Worm (Caenorhabditis elegans) whole organism, L4 larva: ENCODE measurements around the gene chil-16.

Source experiments
- F26F4.8 ChIP-seq: fragments of 200-800 bp; sonication (Bioruptor generic); conservative IDR thresholded peaks from 2 replicates; pipeline ENCODE4 v1.3.6; 2022; ENCODE audit warnings: missing genetic modification characterization, missing compliant biosample characterization
- F44E2.7 ChIP-seq: fragments of 200-800 bp; sonication (Bioruptor generic); IDR thresholded peaks from 2 replicates; pipeline ENCODE4 v2.1.2; 2022; ENCODE audit warnings: missing genetic modification characterization, missing compliant biosample characterization
- T20F7.1 ChIP-seq: fragments of 200-800 bp; sonication (Bioruptor generic); optimal IDR thresholded peaks from 2 replicates; lab custom pipeline; 2018; ENCODE audit warnings: mild to moderate bottlenecking, missing genetic modification characterization, missing compliant biosample characterization
- Y105C5A.15 ChIP-seq: fragments of 200-800 bp; sonication (Bioruptor generic); IDR thresholded peaks from 2 replicates; pipeline ENCODE4 v1.3.6; 2022; ENCODE audit warnings: missing genetic modification characterization, missing compliant biosample characterization
- Y75B8A.6 ChIP-seq: fragments of 200-800 bp; sonication (Bioruptor generic); IDR thresholded peaks from 2 replicates; pipeline ENCODE4 v1.3.6; 2022; ENCODE audit warnings: missing genetic modification reagents, missing genetic modification characterization, missing compliant biosample characterization
- aly-2 ChIP-seq: sonication (generic microtip); optimal IDR thresholded peaks from 2 replicates; lab custom pipeline; 2018; ENCODE audit warnings: missing biosample characterization, missing genetic modification characterization
- ceh-32 ChIP-seq: sonication (generic microtip); optimal IDR thresholded peaks from 2 replicates; lab custom pipeline; 2016; ENCODE audit warnings: mild to moderate bottlenecking, missing genetic modification characterization, missing compliant biosample characterization; ENCODE audit not compliant: poor library complexity
- ces-1 ChIP-seq: fragments of 150-350 bp; sonication (generic microtip); optimal IDR thresholded peaks from 4 replicates; lab custom pipeline; 2014; ENCODE audit warnings: missing biosample characterization, missing genetic modification reagents, missing genetic modification characterization
- ctbp-1 ChIP-seq: fragments of 200-800 bp; sonication (Bioruptor generic); IDR thresholded peaks from 2 replicates; pipeline ENCODE4 v1.3.6; 2022; ENCODE audit warnings: missing genetic modification reagents, missing genetic modification characterization, missing compliant biosample characterization
- daf-16 ChIP-seq, 3 experiments: sonication (generic microtip); optimal IDR thresholded peaks; 2 replicates each; lab custom pipeline; 2016 to 2017; ENCODE audit warnings: missing genetic modification characterization in 3 of 3, missing genetic modification reagents in 3 of 3, mild to moderate bottlenecking in 2 of 3, missing compliant biosample characterization in 2 of 3, missing biosample characterization in 1 of 3, moderate library complexity in 1 of 3
- daf-8 ChIP-seq: fragments of 200-800 bp; sonication (Bioruptor generic); IDR thresholded peaks from 2 replicates; pipeline ENCODE4 v1.3.6; 2022; ENCODE audit warnings: missing genetic modification characterization, missing compliant biosample characterization
- dpl-1 ChIP-seq: fragments of 150-350 bp; optimal IDR thresholded peaks from 2 replicates; lab custom pipeline; 2014; ENCODE audit warnings: missing biosample characterization, missing genetic modification reagents, missing genetic modification characterization
- fkh-10 ChIP-seq: fragments of 150-350 bp; optimal IDR thresholded peaks from 2 replicates; lab custom pipeline; 2014; ENCODE audit warnings: missing biosample characterization, missing genetic modification reagents, missing genetic modification characterization
- hif-1 ChIP-seq, 2 experiments: sonication (generic microtip); optimal IDR thresholded peaks; 2 replicates each; lab custom pipeline; 2016 to 2017; ENCODE audit warnings: missing compliant biosample characterization in 2 of 2, missing genetic modification characterization in 2 of 2, missing genetic modification reagents in 2 of 2, missing genotype in 2 of 2, mild to moderate bottlenecking in 1 of 2
- jun-1 ChIP-seq: fragments of 150-350 bp; optimal IDR thresholded peaks from 2 replicates; lab custom pipeline; 2014; ENCODE audit warnings: missing biosample characterization, missing genetic modification reagents, missing genetic modification characterization
- lin-15B ChIP-seq: fragments of 150-350 bp; sonication (generic microtip); optimal IDR thresholded peaks from 3 replicates; lab custom pipeline; 2014; ENCODE audit warnings: missing biosample characterization, missing genetic modification characterization
- lin-29 ChIP-seq: fragments of 200-800 bp; sonication (Bioruptor generic); IDR thresholded peaks from 2 replicates; pipeline ENCODE4 v1.3.6; 2022; ENCODE audit warnings: missing genetic modification reagents, missing genetic modification characterization, missing compliant biosample characterization
- lsy-2 ChIP-seq, 2 experiments: fragments of 150-350 bp in 1 of 2; sonication (generic microtip) in 1 of 2; optimal IDR thresholded peaks; 2 replicates each; lab custom pipeline; 2014 to 2017; ENCODE audit warnings: missing biosample characterization in 2 of 2, missing genetic modification characterization in 2 of 2
- madf-5 ChIP-seq, 2 experiments: fragments of 200-800 bp; sonication (Bioruptor generic); IDR thresholded peaks; 2 replicates each; pipeline ENCODE4 v1.3.6; 2022; ENCODE audit warnings: missing compliant biosample characterization in 2 of 2, missing genetic modification characterization in 2 of 2
- madf-9 ChIP-seq: fragments of 200-800 bp; sonication (Bioruptor generic); conservative IDR thresholded peaks from 2 replicates; pipeline ENCODE4 v1.3.6; 2022; ENCODE audit warnings: missing genetic modification reagents, missing genetic modification characterization, missing compliant biosample characterization
- mdl-1 ChIP-seq, 2 experiments: fragments of 150-350 bp in 1 of 2; sonication (generic microtip) in 1 of 2; optimal IDR thresholded peaks; 2 replicates each; lab custom pipeline; 2014 to 2017; ENCODE audit warnings: missing biosample characterization in 2 of 2, missing genetic modification characterization in 2 of 2
- mep-1 ChIP-seq: fragments of 150-350 bp; sonication (generic microtip); optimal IDR thresholded peaks from 3 replicates; lab custom pipeline; 2014; ENCODE audit warnings: missing biosample characterization, missing genetic modification characterization
- mes-2 ChIP-seq: sonication (generic microtip); optimal IDR thresholded peaks from 2 replicates; lab custom pipeline; 2016; ENCODE audit warnings: missing genotype, mild to moderate bottlenecking, missing genetic modification characterization, missing compliant biosample characterization; ENCODE audit not compliant: poor library complexity, severe bottlenecking
- mxl-2 ChIP-seq: fragments of 200-800 bp; sonication (Bioruptor generic); conservative IDR thresholded peaks from 2 replicates; pipeline ENCODE4 v1.3.6; 2022; ENCODE audit warnings: missing genetic modification reagents, missing genetic modification characterization, missing compliant biosample characterization
- mxl-3 ChIP-seq: fragments of 200-800 bp; sonication (Bioruptor generic); optimal IDR thresholded peaks from 2 replicates; lab custom pipeline; 2018; ENCODE audit warnings: mild to moderate bottlenecking, missing genetic modification characterization, missing compliant biosample characterization
- nhr-10 ChIP-seq: fragments of 150-350 bp; optimal IDR thresholded peaks from 2 replicates; lab custom pipeline; 2014; ENCODE audit warnings: missing biosample characterization, missing genetic modification characterization
- nhr-102 ChIP-seq: sonication (generic microtip); optimal IDR thresholded peaks from 2 replicates; lab custom pipeline; 2016; ENCODE audit warnings: mild to moderate bottlenecking, missing genetic modification characterization, moderate library complexity, missing compliant biosample characterization
- nhr-11 ChIP-seq: fragments of 150-350 bp; optimal IDR thresholded peaks from 2 replicates; lab custom pipeline; 2014; ENCODE audit warnings: missing biosample characterization, missing genetic modification characterization
- nhr-237 ChIP-seq: sonication (generic microtip); optimal IDR thresholded peaks from 2 replicates; lab custom pipeline; 2017; ENCODE audit warnings: missing biosample characterization, missing genetic modification characterization
- nhr-28 ChIP-seq: fragments of 150-350 bp; optimal IDR thresholded peaks from 2 replicates; lab custom pipeline; 2014; ENCODE audit warnings: missing biosample characterization, missing genetic modification characterization
- nhr-42 ChIP-seq: fragments of 200-800 bp; sonication (Bioruptor generic); IDR thresholded peaks from 2 replicates; pipeline ENCODE4 v1.3.6; 2022; ENCODE audit warnings: missing genetic modification characterization, missing compliant biosample characterization
- nhr-76 ChIP-seq: fragments of 150-350 bp; optimal IDR thresholded peaks from 2 replicates; lab custom pipeline; 2014; ENCODE audit warnings: missing biosample characterization, missing genetic modification characterization
- pha-4 ChIP-seq, 2 experiments: fragments of 150-350 bp in 1 of 2; fragments of 200-800 bp in 1 of 2; sonication (Bioruptor generic) in 1 of 2; IDR thresholded peaks in 1 of 2; optimal IDR thresholded peaks in 1 of 2; 2 replicates each; pipeline versions ENCODE4 v1.3.6 to Lab custom; 2014 to 2022; ENCODE audit warnings: missing genetic modification characterization in 2 of 2, missing genetic modification reagents in 2 of 2, missing biosample characterization in 1 of 2, missing compliant biosample characterization in 1 of 2
- php-3 ChIP-seq: fragments of 200-800 bp; sonication (Bioruptor generic); IDR thresholded peaks from 2 replicates; pipeline ENCODE4 v1.3.6; 2022; ENCODE audit warnings: missing genetic modification reagents, missing genetic modification characterization, missing compliant biosample characterization
- pqm-1 ChIP-seq: sonication (generic microtip); optimal IDR thresholded peaks from 2 replicates; lab custom pipeline; 2017; ENCODE audit warnings: missing biosample characterization, missing genetic modification characterization
- snpc-1.2 ChIP-seq: fragments of 200-800 bp; sonication (Bioruptor generic); IDR thresholded peaks from 2 replicates; pipeline ENCODE4 v1.3.6; 2022; ENCODE audit warnings: missing genetic modification reagents, missing genetic modification characterization, missing compliant biosample characterization
- spr-1 ChIP-seq: sonication (generic microtip); optimal IDR thresholded peaks from 2 replicates; lab custom pipeline; 2016; ENCODE audit warnings: mild to moderate bottlenecking, missing genetic modification characterization, missing compliant biosample characterization
- tra-1 ChIP-seq: fragments of 200-800 bp; sonication (Bioruptor generic); IDR thresholded peaks from 2 replicates; pipeline ENCODE4 v1.3.6; 2022; ENCODE audit warnings: missing genetic modification reagents, missing genetic modification characterization, missing compliant biosample characterization
- unc-39 ChIP-seq: sonication (generic microtip); optimal IDR thresholded peaks from 2 replicates; lab custom pipeline; 2017; ENCODE audit warnings: missing biosample characterization, missing genetic modification characterization
- unc-62 ChIP-seq, 3 experiments: fragments of 150-350 bp in 1 of 3; sonication (generic microtip); optimal IDR thresholded peaks in 2 of 3; peaks in 1 of 3; 1 replicate in 1 of 3; 2 replicates in 2 of 3; lab custom pipeline; 2014 to 2017; ENCODE audit warnings: missing biosample characterization in 3 of 3, missing genetic modification characterization in 3 of 3, missing genetic modification reagents in 3 of 3, missing genotype in 1 of 3
- vab-7 ChIP-seq: fragments of 200-800 bp; sonication (Bioruptor generic); IDR thresholded peaks from 2 replicates; pipeline ENCODE4 v1.3.6; 2022; ENCODE audit warnings: missing genetic modification reagents, missing genetic modification characterization, missing compliant biosample characterization
- zag-1 ChIP-seq: fragments of 150-350 bp; optimal IDR thresholded peaks from 2 replicates; lab custom pipeline; 2014; ENCODE audit warnings: missing biosample characterization, missing genetic modification characterization
- zfp-3 ChIP-seq: fragments of 200-800 bp; sonication (Bioruptor generic); conservative IDR thresholded peaks from 2 replicates; pipeline ENCODE4 v1.3.6; 2022; ENCODE audit warnings: missing genetic modification reagents, missing genetic modification characterization, missing compliant biosample characterization
- ztf-11 ChIP-seq: fragments of 150-350 bp; optimal IDR thresholded peaks from 2 replicates; lab custom pipeline; 2014; ENCODE audit warnings: missing biosample characterization, missing genetic modification characterization

Gene chil-16

DNA sequence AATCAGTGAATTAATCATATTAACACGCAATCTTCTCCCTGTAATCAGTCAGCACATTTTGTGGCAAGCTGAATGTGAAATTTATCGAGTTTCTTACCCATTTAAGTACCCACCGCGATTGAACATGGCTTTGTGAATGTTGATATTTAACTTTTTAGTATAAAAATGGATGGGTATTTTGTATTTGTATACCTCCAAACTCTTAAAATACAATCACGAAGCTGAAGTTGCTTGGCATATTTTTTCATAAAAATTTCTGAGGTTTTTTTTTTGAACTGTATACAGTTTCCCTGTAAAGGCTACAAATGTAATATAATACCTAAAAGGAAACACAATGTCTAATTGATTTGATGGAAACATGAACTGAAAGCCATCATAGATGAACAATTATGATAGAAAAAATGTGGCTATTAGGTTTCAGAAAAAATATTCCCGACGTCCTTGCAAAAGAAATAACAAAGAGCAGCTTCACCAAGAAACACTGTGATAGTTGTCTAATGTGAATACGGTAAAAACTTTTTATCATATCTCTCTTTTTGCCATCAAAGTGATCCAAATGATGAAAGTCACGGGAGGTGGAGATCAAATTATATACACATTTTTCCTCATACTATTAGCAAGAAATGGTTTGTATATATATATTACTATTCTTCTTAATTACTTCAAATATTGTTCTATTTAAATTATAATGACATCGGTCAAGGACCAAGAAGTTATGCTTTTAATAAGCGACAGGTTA, 32.8 kb upstream of the chil-16 start, which contains the start of the genes chil-25 and chil-26:
Gene chil-25 (minus strand): TSS at position 101 of the 739 bp plus-strand sequence.
Gene chil-26 (plus strand): TSS at position 689 of the 739 bp plus-strand sequence.
- TF ChIP-seq unc-62 (GFP tag; optimal IDR thresholded peaks at IDR 0.05 in 1 of 2; lab: Kevin White, UChicago) (peak in 1 of 2 experiments; percentile 82), unc-62 (tag; optimal IDR thresholded peaks at IDR 0.05; lab: Kevin White, UChicago) (no peak), F44E2.7 (GFP tag; lab: Robert Waterston, UW) (no peak)

DNA sequence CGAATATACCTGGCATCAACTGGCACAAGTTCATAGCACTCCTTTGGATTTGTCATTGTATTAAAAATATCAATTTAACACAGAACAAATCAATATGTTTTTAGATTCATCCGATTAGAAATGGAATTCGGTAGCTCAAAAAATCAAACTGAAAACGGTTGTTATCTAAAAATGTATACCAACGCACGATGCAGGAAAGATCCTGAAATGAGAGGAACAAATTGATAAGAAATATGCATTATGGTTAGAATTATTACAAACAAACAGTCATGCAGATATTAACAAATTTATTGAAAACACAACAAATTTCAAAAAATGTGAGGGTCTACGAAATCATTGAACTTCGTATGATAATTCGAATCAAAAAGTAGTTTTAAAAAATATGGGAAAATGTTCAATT, 28.3 kb upstream of the chil-16 start, which contains the start of gene T19H5.6:
Gene T19H5.6 (minus strand): TSS at position 195 of the 400 bp plus-strand sequence.
- TF ChIP-seq daf-16 (GFP tag; optimal IDR thresholded peaks at IDR 0.05; lab: Kevin White, UChicago) = no peak
- peak; percentile 72 for TF ChIP-seq daf-16 (tag; optimal IDR thresholded peaks at IDR 0.05; lab: Kevin White, UChicago)
- no peak for TF ChIP-seq Y75B8A.6 (GFP tag; lab: Robert Waterston, UW)
- no peak for TF ChIP-seq ctbp-1 (GFP tag; lab: Robert Waterston, UW)
- TF ChIP-seq dpl-1 (GFP tag; lab: Kevin White, UChicago) = no peak
- no peak for TF ChIP-seq lsy-2 (tag; optimal IDR thresholded peaks at IDR 0.05; lab: Kevin White, UChicago)
- TF ChIP-seq madf-9 (GFP tag; lab: Robert Waterston, UW) = no peak
- TF ChIP-seq vab-7 (GFP tag; lab: Robert Waterston, UW) = no peak
- TF ChIP-seq mes-2 (tag; lab: Kevin White, UChicago) = no peak
- peak; percentile 88 for TF ChIP-seq pqm-1 (tag; lab: Kevin White, UChicago)
- no peak for TF ChIP-seq mdl-1 (tag; optimal IDR thresholded peaks at IDR 0.05; lab: Kevin White, UChicago)
- TF ChIP-seq nhr-28 = peak; percentile 40
- no peak for TF ChIP-seq unc-39

DNA sequence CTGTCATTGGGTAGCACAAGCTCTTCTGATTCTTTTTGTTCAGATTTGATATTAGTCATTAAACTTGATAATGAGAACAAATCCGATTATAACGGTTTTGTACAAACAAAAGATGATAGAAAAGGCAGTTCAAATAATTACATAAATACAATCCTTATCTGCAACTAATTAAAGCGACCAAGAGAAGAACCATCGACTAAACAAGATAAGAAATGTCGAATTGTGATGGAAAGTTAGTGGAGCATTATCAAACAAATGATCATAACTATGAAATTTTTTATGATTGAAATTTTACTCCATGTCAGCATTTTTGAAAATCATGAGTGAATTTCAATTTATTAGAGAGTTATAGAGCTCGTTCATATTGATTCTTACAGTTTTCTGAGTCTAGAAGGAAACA, 26.7 kb upstream of the chil-16 start, which contains the start of gene chil-23:
Gene chil-23 (minus strand): TSS at position 198 of the 400 bp plus-strand sequence.
- no peak for TF ChIP-seq F26F4.8 (GFP tag; lab: Robert Waterston, UW)
- no peak for TF ChIP-seq mxl-2
- TF ChIP-seq nhr-42 (GFP tag; lab: Robert Waterston, UW) = no peak
- no peak for TF ChIP-seq zag-1 (tag; lab: Kevin White, UChicago)
- TF ChIP-seq lin-29 (GFP tag; lab: Robert Waterston, UW) = no peak
- peak; percentile 28 for TF ChIP-seq T20F7.1 (GFP tag; lab: Kevin White, UChicago)
- TF ChIP-seq mep-1 (tag; lab: Kevin White, UChicago) = no peak
- TF ChIP-seq snpc-1.2 (GFP tag; lab: Robert Waterston, UW) = no peak
- no peak for TF ChIP-seq pha-4 (GFP tag; IDR thresholded peaks at IDR 0.05; lab: Robert Waterston, UW)
- TF ChIP-seq pha-4 (tag; optimal IDR thresholded peaks at IDR 0.05; lab: Kevin White, UChicago) = no peak
- no peak for TF ChIP-seq ces-1 (GFP tag; lab: Kevin White, UChicago)
- TF ChIP-seq mxl-3 (GFP tag; lab: Kevin White, UChicago) = no peak
- TF ChIP-seq ctbp-1 (GFP tag; lab: Robert Waterston, UW) = no peak
- TF ChIP-seq hif-1 (tag; optimal IDR thresholded peaks at IDR 0.05; lab: Kevin White, UChicago) = no peak
- no peak for TF ChIP-seq madf-5 (GFP tag; IDR thresholded peaks at IDR 0.05; lab: Robert Waterston, UW)
- no peak for TF ChIP-seq lin-15B (tag; lab: Kevin White, UChicago)
- TF ChIP-seq nhr-11 (tag; lab: Kevin White, UChicago) = no peak
- TF ChIP-seq php-3 (GFP tag; lab: Robert Waterston, UW) = no peak; the same call in 1 of the 2 replicates
- no peak for TF ChIP-seq F44E2.7 (GFP tag; lab: Robert Waterston, UW)
- no peak for TF ChIP-seq Y105C5A.15 (GFP tag; lab: Robert Waterston, UW)
- TF ChIP-seq daf-8 (GFP tag; lab: Robert Waterston, UW) = no peak
- TF ChIP-seq zfp-3 = no peak
- no peak for TF ChIP-seq spr-1 (tag; lab: Kevin White, UChicago)
- TF ChIP-seq aly-2 (tag; lab: Kevin White, UChicago) = no peak
- no peak for TF ChIP-seq jun-1 (tag; lab: Kevin White, UChicago)
- no peak for TF ChIP-seq nhr-10 (tag; lab: Kevin White, UChicago)
- no peak for TF ChIP-seq nhr-102 (tag; lab: Kevin White, UChicago)
- no peak for TF ChIP-seq ceh-32 (tag; lab: Kevin White, UChicago)
- no peak for TF ChIP-seq nhr-76 (tag; lab: Kevin White, UChicago)
- no peak for TF ChIP-seq nhr-237 (tag; lab: Kevin White, UChicago)
- TF ChIP-seq fkh-10 (GFP tag; lab: Kevin White, UChicago) = no peak
- TF ChIP-seq ztf-11 = no peak
- TF ChIP-seq tra-1 (GFP tag; lab: Robert Waterston, UW) = no peak
- peak; percentile 88 for TF ChIP-seq nhr-28
